Fruit fly (Drosophila melanogaster): ENCODE results near the gene HERC2.

DNA sequence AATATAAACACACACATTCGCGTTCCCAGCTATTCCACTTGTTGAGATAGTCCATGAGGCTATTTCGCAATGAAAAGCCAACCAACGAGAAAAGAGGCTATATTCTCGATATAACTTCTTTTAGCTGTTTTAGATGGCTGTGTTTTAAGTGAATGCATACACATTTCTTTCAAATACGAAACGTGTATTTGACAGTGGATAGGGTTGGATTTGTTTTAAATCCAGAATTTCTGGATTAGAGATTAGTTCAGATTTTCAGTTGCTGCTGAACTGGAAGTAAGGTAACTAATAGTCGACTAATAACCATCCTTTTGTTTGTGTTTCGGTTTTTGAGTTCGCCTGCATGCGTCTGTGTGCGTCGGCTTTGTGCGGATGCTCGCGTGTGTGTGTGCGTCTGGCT is 29.0 kb downstream of the HERC2 start:
- no peak for TF ChIP-seq CG8478 (optimal IDR thresholded peaks at IDR 0.05)
- no peak for TF ChIP-seq usp (GFP tag; optimal IDR thresholded peaks at IDR 0.05)

All from whole organism.